Worm (Caenorhabditis elegans): ENCODE measurements around the gene srw-118.

The srw-118 gene

ce11 chrV:2979978-2980377, at the start of gene srw-118:
Gene srw-118 (minus strand): TSS chrV:2980078.
- TF ChIP-seq eor-1 (tag; optimal IDR thresholded peaks at IDR 0.05) (no peak), nhr-43 (tag; optimal IDR thresholded peaks at IDR 0.05; ENCODE audit: poor library complexity, severe bottlenecking) (no peak), lin-15B (tag; optimal IDR thresholded peaks at IDR 0.05) (no peak), tbx-2 (tag; optimal IDR thresholded peaks at IDR 0.05) (no peak), nhr-25 (tag; optimal IDR thresholded peaks at IDR 0.05) (no peak), fkh-10 (GFP tag; optimal IDR thresholded peaks at IDR 0.05) (no peak), nhr-77 (tag; optimal IDR thresholded peaks at IDR 0.05) (no peak), nfya-1 (tag; optimal IDR thresholded peaks at IDR 0.05; ENCODE audit: insufficient read depth) (no peak), ceh-82 (tag; optimal IDR thresholded peaks at IDR 0.05) (no peak), nhr-237 (tag; optimal IDR thresholded peaks at IDR 0.05) (no peak), ztf-4 (tag; optimal IDR thresholded peaks at IDR 0.05) (no peak), R02D3.7 (tag; optimal IDR thresholded peaks at IDR 0.05) (no peak), snpc-4 (tag; optimal IDR thresholded peaks at IDR 0.05) (no peak), hmg-11 (tag; optimal IDR thresholded peaks at IDR 0.05) (no peak)

ce11 chrV:3028205-3028604, 48.3 kb upstream of the srw-118 start, which contains the start of gene asp-7:
Gene asp-7 (plus strand): TSS chrV:3028285.
- TF ChIP-seq elt-2 (tag; optimal IDR thresholded peaks at IDR 0.05) (peak; percentile 15), ztf-11 (tag; optimal IDR thresholded peaks at IDR 0.05) (no peak)

ce11 chrV:3024274-3024673, 44.4 kb upstream of the srw-118 start, which contains the start of gene asp-8:
Gene asp-8 (plus strand): TSS chrV:3024549.
- TF ChIP-seq elt-2 (tag; optimal IDR thresholded peaks at IDR 0.05) (peak; percentile 54), nhr-237 (tag; optimal IDR thresholded peaks at IDR 0.05) (no peak)

- TF ChIP-seq pqm-1 (tag; optimal IDR thresholded peaks at IDR 0.05) = no peak
- no peak for TF ChIP-seq nhr-43 (tag; optimal IDR thresholded peaks at IDR 0.05; ENCODE audit: poor library complexity, severe bottlenecking)
- TF ChIP-seq ceh-82 (tag; optimal IDR thresholded peaks at IDR 0.05) = no peak
- TF ChIP-seq ama-1 (optimal IDR thresholded peaks at IDR 0.05) = no peak
- TF ChIP-seq ceh-28 (tag; optimal IDR thresholded peaks at IDR 0.05) = no peak
- no peak for TF ChIP-seq egl-5 (tag; optimal IDR thresholded peaks at IDR 0.05)
- no peak for TF ChIP-seq zag-1 (tag; optimal IDR thresholded peaks at IDR 0.05)
- no peak for TF ChIP-seq lsy-12 (tag; optimal IDR thresholded peaks at IDR 0.05)
- no peak for TF ChIP-seq egl-27 (tag; optimal IDR thresholded peaks at IDR 0.05)
- TF ChIP-seq nhr-67 (tag; optimal IDR thresholded peaks at IDR 0.05) = no peak
- TF ChIP-seq nhr-23 (tag; optimal IDR thresholded peaks at IDR 0.05) = no peak
- no peak for TF ChIP-seq nhr-25 (tag; optimal IDR thresholded peaks at IDR 0.05)
- TF ChIP-seq nhr-11 (tag; optimal IDR thresholded peaks at IDR 0.05) = no peak
Measured at ce11 chrV:3021306-3021705, 41.4 kb upstream of the srw-118 start, which contains the start of gene irld-12. Gene irld-12 (minus strand): TSS chrV:3021406.

- TF ChIP-seq zag-1 (tag; optimal IDR thresholded peaks at IDR 0.05) (no peak), nhr-76 (tag; optimal IDR thresholded peaks at IDR 0.05) (no peak), nhr-28 (tag; optimal IDR thresholded peaks at IDR 0.05) (no peak), lin-15B (tag; optimal IDR thresholded peaks at IDR 0.05) (no peak), elt-2 (tag; optimal IDR thresholded peaks at IDR 0.05) (no peak), ceh-82 (tag; optimal IDR thresholded peaks at IDR 0.05) (no peak), elt-1 (tag; optimal IDR thresholded peaks at IDR 0.05) (no peak), ZK546.5 (tag; optimal IDR thresholded peaks at IDR 0.05) (no peak), ama-1 (optimal IDR thresholded peaks at IDR 0.05) (no peak), ceh-28 (tag; optimal IDR thresholded peaks at IDR 0.05) (no peak), fkh-2 (tag; optimal IDR thresholded peaks at IDR 0.05) (no peak), ztf-4 (tag; optimal IDR thresholded peaks at IDR 0.05) (no peak), pha-4 (tag; optimal IDR thresholded peaks at IDR 0.05) (no peak), unc-39 (tag; optimal IDR thresholded peaks at IDR 0.05) (no peak), ceh-9 (tag; optimal IDR thresholded peaks at IDR 0.05) (no peak), nhr-237 (tag; optimal IDR thresholded peaks at IDR 0.05) (no peak), pqm-1 (tag; optimal IDR thresholded peaks at IDR 0.05) (no peak), nhr-23 (tag; optimal IDR thresholded peaks at IDR 0.05) (no peak)
Measured at ce11 chrV:3017930-3018329, 38.1 kb upstream of the srw-118 start.

ce11 chrV:3014185-3014584, 34.3 kb upstream of the srw-118 start, which contains the start of gene K12D9.1:
Gene K12D9.1 (plus strand): TSS chrV:3014485.
- TF ChIP-seq nhr-77 (tag; optimal IDR thresholded peaks at IDR 0.05) = no peak
- no peak for TF ChIP-seq ama-1 (optimal IDR thresholded peaks at IDR 0.05)
- no peak for TF ChIP-seq ztf-11 (tag; optimal IDR thresholded peaks at IDR 0.05)
- TF ChIP-seq nhr-23 (tag; optimal IDR thresholded peaks at IDR 0.05) = no peak
- no peak for TF ChIP-seq pqm-1 (tag; optimal IDR thresholded peaks at IDR 0.05)
- TF ChIP-seq nhr-28 (tag; optimal IDR thresholded peaks at IDR 0.05) = no peak
- TF ChIP-seq nhr-25 (tag; optimal IDR thresholded peaks at IDR 0.05) = no peak
- no peak for TF ChIP-seq fkh-10 (GFP tag; optimal IDR thresholded peaks at IDR 0.05)
- no peak for TF ChIP-seq lin-15B (tag; optimal IDR thresholded peaks at IDR 0.05)
- no peak for TF ChIP-seq snpc-4 (tag; optimal IDR thresholded peaks at IDR 0.05)
- no peak for TF ChIP-seq elt-2 (tag; optimal IDR thresholded peaks at IDR 0.05)
- no peak for TF ChIP-seq nhr-43 (tag; optimal IDR thresholded peaks at IDR 0.05; ENCODE audit: poor library complexity, severe bottlenecking)

Measured in whole organism, L3 larva.